Worm (Caenorhabditis elegans): ENCODE results near the gene mif-1.

DNA sequence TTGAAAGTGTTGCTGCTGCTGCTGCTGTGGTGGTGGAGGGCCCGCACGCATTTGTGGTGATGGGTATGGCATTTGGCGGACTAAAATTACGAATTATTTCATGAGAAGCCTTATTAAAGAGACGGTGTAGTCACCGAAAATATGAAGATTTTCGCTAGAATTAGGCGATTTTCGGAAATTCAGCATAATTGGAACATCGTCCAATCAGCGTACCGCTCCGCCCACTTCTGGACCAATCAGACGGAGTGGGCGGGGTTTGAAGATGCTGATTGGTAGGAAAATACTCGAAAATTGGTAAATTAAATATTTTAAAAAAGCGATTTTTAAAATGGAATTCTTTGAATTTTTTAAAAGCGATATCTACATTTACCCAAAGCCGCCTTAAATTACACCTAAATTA is 18.2 kb downstream of the mif-1 start:
- TF ChIP-seq ama-1 (optimal IDR thresholded peaks at IDR 0.05) (no peak), unc-62 (GFP tag; optimal IDR thresholded peaks at IDR 0.05) (no peak), alr-1 (tag; optimal IDR thresholded peaks at IDR 0.05; ENCODE audit: borderline replicate concordance) (no peak), blmp-1 (tag; optimal IDR thresholded peaks at IDR 0.05) (no peak), nhr-237 (tag; optimal IDR thresholded peaks at IDR 0.05) (no peak), pag-3 (tag; optimal IDR thresholded peaks at IDR 0.05; ENCODE audit: borderline replicate concordance, insufficient read depth) (no peak), fkh-10 (GFP tag; optimal IDR thresholded peaks at IDR 0.05) (no peak), sptf-1 (tag; optimal IDR thresholded peaks at IDR 0.05) (no peak)

Data from whole organism, L1 larva.